Worm (Caenorhabditis elegans): ENCODE data around the gene fbxa-38.

ce11 chrIII:2251348-2251747 is 26.9 kb downstream of the fbxa-38 start, which contains the start of gene fbxa-7:
- no peak for TF ChIP-seq blmp-1 (tag; optimal IDR thresholded peaks at IDR 0.05)
- TF ChIP-seq nhr-28 (tag; optimal IDR thresholded peaks at IDR 0.05) = no peak
- no peak for TF ChIP-seq lsy-2 (tag; optimal IDR thresholded peaks at IDR 0.05)
- TF ChIP-seq unc-62 (GFP tag; optimal IDR thresholded peaks at IDR 0.05) = no peak
- no peak for TF ChIP-seq nhr-12 (tag; optimal IDR thresholded peaks at IDR 0.05)
- no peak for TF ChIP-seq pha-4 (tag; optimal IDR thresholded peaks at IDR 0.05)
- TF ChIP-seq lin-13 (tag; optimal IDR thresholded peaks at IDR 0.05) = no peak
- TF ChIP-seq ceh-39 (tag; optimal IDR thresholded peaks at IDR 0.05) = no peak
- TF ChIP-seq snpc-4 (tag; optimal IDR thresholded peaks at IDR 0.05) = no peak
- no peak for TF ChIP-seq unc-120 (tag; optimal IDR thresholded peaks at IDR 0.05; ENCODE audit: poor library complexity, severe bottlenecking)
- TF ChIP-seq ces-1 (GFP tag; optimal IDR thresholded peaks at IDR 0.05) = no peak
- TF ChIP-seq nhr-76 (tag; optimal IDR thresholded peaks at IDR 0.05) = no peak
- no peak for TF ChIP-seq bed-3 (GFP tag; optimal IDR thresholded peaks at IDR 0.05)
